Fruit fly (Drosophila melanogaster) whole organism, embryonic: ENCODE results near the gene CG44040.

Experiments
- Atf-2 ChIP-seq: fragments of 200-800 bp; sonication (Bioruptor generic); optimal IDR thresholded peaks from 2 replicates; lab custom pipeline; 2016; ENCODE audit warnings: missing biosample characterization, missing genetic modification characterization
- BEAF-32 ChIP-seq: fragments of 200-800 bp; sonication (Bioruptor generic); optimal IDR thresholded peaks from 3 replicates; lab custom pipeline; 2017; ENCODE audit warnings: missing biosample characterization, missing genetic modification characterization, mild to moderate bottlenecking, moderate library complexity, missing genetic modification reagents
- C15 ChIP-seq: fragments of 200-800 bp; sonication (Bioruptor generic); IDR thresholded peaks from 3 replicates; pipeline ENCODE4 v1.3.6; 2022; ENCODE audit warnings: missing biosample characterization, missing genetic modification characterization
- CG10147 ChIP-seq: fragments of 200-800 bp; sonication (Bioruptor generic); optimal IDR thresholded peaks from 2 replicates; lab custom pipeline; 2019; ENCODE audit warnings: missing biosample characterization, mild to moderate bottlenecking, missing genetic modification characterization, moderate library complexity
- CG10209 ChIP-seq: fragments of 200-800 bp; sonication (Bioruptor generic); optimal IDR thresholded peaks from 3 replicates; lab custom pipeline; 2017; ENCODE audit warnings: missing biosample characterization, mild to moderate bottlenecking, missing genetic modification characterization, missing genetic modification reagents
- CG11723 ChIP-seq: fragments of 200-800 bp; sonication (Bioruptor generic); optimal IDR thresholded peaks from 2 replicates; lab custom pipeline; 2017; ENCODE audit warnings: missing biosample characterization, mild to moderate bottlenecking, missing genetic modification characterization
- CG14441 ChIP-seq: fragments of 200-800 bp; sonication (Bioruptor generic); IDR thresholded peaks from 2 replicates; pipeline ENCODE4 v1.3.6; 2022; ENCODE audit warnings: missing biosample characterization, missing genetic modification characterization
- CG14860 ChIP-seq: fragments of 200-800 bp; sonication (Bioruptor generic); IDR thresholded peaks from 3 replicates; pipeline ENCODE4 v1.3.6; 2022; ENCODE audit warnings: missing biosample characterization, missing genetic modification characterization; ENCODE audit not compliant: partially characterized antibody
- CG1603 ChIP-seq: fragments of 200-800 bp; sonication (Bioruptor generic); optimal IDR thresholded peaks from 2 replicates; lab custom pipeline; 2019; ENCODE audit warnings: missing biosample characterization, mild to moderate bottlenecking, missing genetic modification characterization, moderate library complexity
- CG1647 ChIP-seq: fragments of 200-800 bp; sonication (Bioruptor generic); optimal IDR thresholded peaks from 3 replicates; lab custom pipeline; 2016; ENCODE audit warnings: missing biosample characterization, missing genetic modification characterization
- CG2116 ChIP-seq: fragments of 200-800 bp; sonication (Bioruptor generic); optimal IDR thresholded peaks from 3 replicates; lab custom pipeline; 2018; ENCODE audit warnings: missing biosample characterization, mild to moderate bottlenecking, missing genetic modification characterization
- CG2199 ChIP-seq: fragments of 200-800 bp; sonication (Bioruptor generic); IDR thresholded peaks from 3 replicates; pipeline ENCODE4 v1.3.6; 2022; ENCODE audit warnings: missing biosample characterization, missing genetic modification characterization
- CG30403 ChIP-seq: fragments of 200-800 bp; sonication (Bioruptor generic); optimal IDR thresholded peaks from 3 replicates; lab custom pipeline; 2016; ENCODE audit warnings: missing biosample characterization, missing genetic modification characterization
- CG31365 ChIP-seq: fragments of 200-800 bp; sonication (Bioruptor generic); optimal IDR thresholded peaks from 2 replicates; lab custom pipeline; 2018; ENCODE audit warnings: missing biosample characterization, mild to moderate bottlenecking, missing genetic modification characterization
- CG31388 ChIP-seq: fragments of 200-800 bp; sonication (Bioruptor generic); optimal IDR thresholded peaks from 2 replicates; lab custom pipeline; 2016; ENCODE audit warnings: missing biosample characterization, missing genetic modification characterization
- CG34422 ChIP-seq: fragments of 200-800 bp; sonication (Bioruptor generic); IDR thresholded peaks from 3 replicates; pipeline ENCODE4 v1.3.6; 2022; ENCODE audit warnings: missing biosample characterization, missing genetic modification characterization
- CG42726 ChIP-seq: fragments of 200-800 bp; sonication (Bioruptor generic); IDR thresholded peaks from 2 replicates; pipeline ENCODE4 v1.3.6; 2022; ENCODE audit warnings: missing biosample characterization, missing genetic modification characterization; ENCODE audit not compliant: partially characterized antibody
- CG4617 ChIP-seq: fragments of 200-800 bp; sonication (Bioruptor generic); optimal IDR thresholded peaks from 3 replicates; lab custom pipeline; 2016; ENCODE audit warnings: missing biosample characterization, missing genetic modification characterization, borderline replicate concordance
- CG6654 ChIP-seq: fragments of 200-800 bp; sonication (Bioruptor generic); optimal IDR thresholded peaks from 2 replicates; lab custom pipeline; 2017; ENCODE audit warnings: missing biosample characterization, mild to moderate bottlenecking, missing genetic modification characterization
- CG6791 ChIP-seq: fragments of 200-800 bp; sonication (Bioruptor generic); IDR thresholded peaks from 3 replicates; pipeline ENCODE4 v1.3.6; 2022; ENCODE audit warnings: missing biosample characterization, missing genetic modification characterization; ENCODE audit not compliant: partially characterized antibody
- CG7987 ChIP-seq: fragments of 200-800 bp; sonication (Bioruptor generic); optimal IDR thresholded peaks from 2 replicates; lab custom pipeline; 2018; ENCODE audit warnings: missing biosample characterization, mild to moderate bottlenecking, missing genetic modification characterization, moderate library complexity
- CG8944 ChIP-seq: fragments of 200-800 bp; sonication (Bioruptor generic); optimal IDR thresholded peaks from 3 replicates; lab custom pipeline; 2016; ENCODE audit warnings: missing biosample characterization, missing genetic modification characterization
- D19A ChIP-seq: fragments of 200-800 bp; optimal IDR thresholded peaks from 3 replicates; lab custom pipeline; 2019; ENCODE audit warnings: missing biosample characterization, mild to moderate bottlenecking, missing genetic modification characterization, moderate library complexity
- D19B ChIP-seq: fragments of 200-800 bp; sonication (Bioruptor generic); optimal IDR thresholded peaks from 2 replicates; lab custom pipeline; 2017; ENCODE audit warnings: missing biosample characterization, mild to moderate bottlenecking, missing genetic modification characterization
- Dref ChIP-seq: fragments of 200-800 bp; sonication (Bioruptor generic); IDR thresholded peaks from 2 replicates; pipeline ENCODE4 v1.3.6; 2022; ENCODE audit warnings: missing biosample characterization, missing genetic modification characterization
- E2f2 ChIP-seq: fragments of 200-800 bp; sonication (Bioruptor generic); IDR thresholded peaks from 2 replicates; pipeline ENCODE4 v1.3.6; 2022; ENCODE audit warnings: missing biosample characterization, missing genetic modification characterization
- HLH4C ChIP-seq: fragments of 200-800 bp; sonication (Bioruptor generic); IDR thresholded peaks from 3 replicates; pipeline ENCODE4 v1.3.6; 2022; ENCODE audit warnings: missing biosample characterization, missing genetic modification characterization; ENCODE audit not compliant: partially characterized antibody
- HmgD ChIP-seq: fragments of 200-800 bp; sonication (Bioruptor generic); optimal IDR thresholded peaks from 3 replicates; lab custom pipeline; 2016; ENCODE audit warnings: missing biosample characterization, missing genetic modification characterization
- Hmx ChIP-seq: fragments of 200-800 bp; sonication (Bioruptor generic); optimal IDR thresholded peaks from 2 replicates; lab custom pipeline; 2016; ENCODE audit warnings: missing biosample characterization, missing genetic modification characterization
- MESR4 ChIP-seq: fragments of 200-800 bp; sonication (Bioruptor generic); optimal IDR thresholded peaks from 2 replicates; lab custom pipeline; 2018; ENCODE audit warnings: missing biosample characterization, mild to moderate bottlenecking, missing genetic modification characterization, moderate library complexity
- Pdp1 ChIP-seq, 2 experiments: fragments of 200-800 bp; sonication (Bioruptor generic); optimal IDR thresholded peaks; 3 replicates each; lab custom pipeline; 2016; ENCODE audit warnings: missing biosample characterization in 2 of 2, missing genetic modification characterization in 2 of 2, mild to moderate bottlenecking in 1 of 2, moderate library complexity in 1 of 2
- Scr ChIP-seq: fragments of 200-800 bp; sonication (Bioruptor generic); IDR thresholded peaks from 2 replicates; pipeline ENCODE4 v1.3.6; 2022; ENCODE audit warnings: missing biosample characterization, missing genetic modification characterization; ENCODE audit not compliant: partially characterized antibody
- TFAM ChIP-seq: fragments of 200-800 bp; sonication (Bioruptor generic); optimal IDR thresholded peaks from 2 replicates; lab custom pipeline; 2017; ENCODE audit warnings: missing biosample characterization, missing genetic modification characterization, inconsistent platforms
- Vsx1 ChIP-seq: fragments of 200-800 bp; sonication (Bioruptor generic); optimal IDR thresholded peaks from 2 replicates; lab custom pipeline; 2017; ENCODE audit warnings: missing biosample characterization, mild to moderate bottlenecking, missing genetic modification characterization, missing genetic modification reagents
- YL-1 ChIP-seq: fragments of 200-800 bp; sonication (Bioruptor generic); optimal IDR thresholded peaks from 3 replicates; lab custom pipeline; 2017; ENCODE audit warnings: missing biosample characterization, mild to moderate bottlenecking, missing genetic modification characterization
- abd-A ChIP-seq: fragments of 200-800 bp; sonication (Bioruptor generic); optimal IDR thresholded peaks from 3 replicates; lab custom pipeline; 2019; ENCODE audit warnings: missing biosample characterization, mild to moderate bottlenecking, missing genetic modification characterization, moderate library complexity
- amos ChIP-seq: fragments of 200-800 bp; sonication (Bioruptor generic); IDR thresholded peaks from 2 replicates; pipeline ENCODE4 v1.3.6; 2022; ENCODE audit warnings: missing biosample characterization, missing genetic modification characterization; ENCODE audit not compliant: partially characterized antibody
- ase ChIP-seq: fragments of 200-800 bp; sonication (Bioruptor generic); IDR thresholded peaks from 3 replicates; pipeline ENCODE4 v1.3.6; 2022; ENCODE audit warnings: missing biosample characterization, missing genetic modification characterization
- bab2 ChIP-seq: fragments of 200-800 bp; sonication (Bioruptor generic); optimal IDR thresholded peaks from 2 replicates; lab custom pipeline; 2016; ENCODE audit warnings: missing biosample characterization, missing genetic modification characterization
- cad ChIP-seq: fragments of >200 bp; optimal IDR thresholded peaks from 2 replicates; lab custom pipeline; 2017; ENCODE audit warnings: missing biosample characterization, missing genetic modification characterization
- cas ChIP-seq: fragments of 200-800 bp; sonication (Bioruptor generic); IDR thresholded peaks from 2 replicates; pipeline ENCODE4 v1.3.6; 2022; ENCODE audit warnings: missing biosample characterization, missing genetic modification characterization
- crol ChIP-seq: fragments of 200-800 bp; sonication (Bioruptor generic); IDR thresholded peaks from 2 replicates; pipeline ENCODE4 v1.3.6; 2022; ENCODE audit warnings: missing biosample characterization, missing genetic modification characterization
- cwo ChIP-seq: fragments of 200-800 bp; sonication (Bioruptor generic); optimal IDR thresholded peaks from 3 replicates; lab custom pipeline; 2017; ENCODE audit warnings: missing biosample characterization, missing genetic modification characterization, mild to moderate bottlenecking, moderate library complexity, missing genetic modification reagents
- ftz-f1 ChIP-seq: fragments of 200-800 bp; sonication (Bioruptor generic); optimal IDR thresholded peaks from 2 replicates; lab custom pipeline; 2016; ENCODE audit warnings: missing biosample characterization, missing genetic modification characterization
- nerfin-2 ChIP-seq: fragments of 200-800 bp; sonication (Bioruptor generic); IDR thresholded peaks from 2 replicates; pipeline ENCODE4 v1.3.6; 2022; ENCODE audit warnings: missing biosample characterization, missing genetic modification characterization; ENCODE audit not compliant: partially characterized antibody
- phol ChIP-seq: fragments of 200-800 bp; sonication (Bioruptor generic); optimal IDR thresholded peaks from 3 replicates; lab custom pipeline; 2018; ENCODE audit warnings: missing biosample characterization, mild to moderate bottlenecking, missing genetic modification characterization, moderate library complexity
- pzg ChIP-seq: fragments of 200-800 bp; sonication (Bioruptor generic); optimal IDR thresholded peaks from 3 replicates; lab custom pipeline; 2018; ENCODE audit warnings: missing biosample characterization, mild to moderate bottlenecking, missing genetic modification characterization, moderate library complexity
- shn ChIP-seq: fragments of 200-800 bp; sonication (Bioruptor generic); optimal IDR thresholded peaks from 3 replicates; lab custom pipeline; 2016; ENCODE audit warnings: missing biosample characterization, missing genetic modification characterization
- stwl ChIP-seq: fragments of 200-800 bp; sonication (Bioruptor generic); optimal IDR thresholded peaks from 3 replicates; lab custom pipeline; 2018; ENCODE audit warnings: missing biosample characterization, mild to moderate bottlenecking, missing genetic modification characterization, moderate library complexity
- vfl ChIP-seq: fragments of 200-800 bp; sonication (Bioruptor generic); optimal IDR thresholded peaks from 2 replicates; lab custom pipeline; 2016; ENCODE audit warnings: missing biosample characterization, missing genetic modification characterization
- yki ChIP-seq: fragments of >200 bp; optimal IDR thresholded peaks from 3 replicates; lab custom pipeline; 2018

Gene CG44040

DNA sequence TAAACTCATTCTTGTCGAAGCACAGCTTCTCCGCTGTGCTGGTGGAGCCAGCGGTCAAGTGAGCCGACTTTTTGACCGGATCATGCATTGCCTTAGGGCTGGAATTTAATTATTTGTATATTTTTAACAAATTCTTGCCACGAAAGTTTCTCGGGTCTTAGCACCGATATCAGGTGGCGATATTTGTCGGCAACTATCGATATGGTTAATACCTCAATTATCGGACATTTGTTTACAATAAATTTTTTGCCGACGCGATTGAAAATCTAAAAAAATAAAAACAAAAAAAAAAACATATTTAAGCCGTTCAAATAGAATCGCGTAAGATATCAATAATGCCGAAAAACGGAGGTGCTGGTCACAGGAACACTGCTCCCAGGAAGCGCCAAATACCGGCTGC, 41.3 kb downstream of the CG44040 start, which contains the start of the genes Cog2 and Trax:
Cog2 (minus strand) TSS at position 168 of the 400 bp plus-strand sequence.
Trax (plus strand) TSS at position 203 of the 400 bp plus-strand sequence.
- TF ChIP-seq Hmx (GFP tag; lab: Kevin White, UChicago) (no peak), shn (GFP tag; lab: Kevin White, UChicago) (no peak), Atf-2 (GFP tag; lab: Kevin White, UChicago) (no peak), CG31388 (no peak), cad (GFP tag; lab: Kevin White, UChicago) (no peak), Scr (GFP tag; lab: Robert Waterston, UW) (peak; percentile 92), pzg (GFP tag; lab: Kevin White, UChicago) (peak; percentile 36), cwo (GFP tag; lab: Kevin White, UChicago) (no peak), E2f2 (GFP tag; lab: Robert Waterston, UW) (peak; percentile 33; the same call in 1 of the 2 replicates), Dref (GFP tag; lab: Robert Waterston, UW) (peak; percentile 76), crol (GFP tag; lab: Robert Waterston, UW) (no peak), yki (lab: Kevin White, UChicago) (no peak), HmgD (no peak), Pdp1 (GFP tag; optimal IDR thresholded peaks at IDR 0.05; lab: Kevin White, UChicago) (no peak), CG1647 (GFP tag; lab: Kevin White, UChicago) (no peak), cas (no peak), CG14860 (peak; percentile 72), D19B (GFP tag; lab: Kevin White, UChicago) (no peak), MESR4 (GFP tag; lab: Kevin White, UChicago) (peak; percentile 54), CG42726 (peak; percentile 91), CG2199 (GFP tag; lab: Robert Waterston, UW) (no peak), amos (GFP tag; lab: Robert Waterston, UW) (peak; percentile 82), CG7987 (GFP tag; lab: Kevin White, UChicago) (no peak), CG6791 (GFP tag; lab: Robert Waterston, UW) (peak; percentile 89), CG6654 (GFP tag; lab: Kevin White, UChicago) (no peak), CG11723 (GFP tag; lab: Kevin White, UChicago) (no peak), D19A (no peak), CG2116 (GFP tag; lab: Kevin White, UChicago) (peak; percentile 46), stwl (tag; lab: Kevin White, UChicago) (peak; percentile 39), bab2 (GFP tag; lab: Kevin White, UChicago) (no peak), CG4617 (GFP tag; lab: Kevin White, UChicago) (peak; percentile 49), CG1603 (tag; lab: Kevin White, UChicago) (peak; percentile 7), CG34422 (0 out of 3 replicates have a peak, but pooled peaks have one; percentile 9), CG31365 (tag; lab: Kevin White, UChicago) (no peak), YL-1 (GFP tag; lab: Kevin White, UChicago) (peak; percentile 41), abd-A (tag; lab: Kevin White, UChicago) (no peak), BEAF-32 (GFP tag; lab: Kevin White, UChicago) (peak; percentile 73), Vsx1 (no peak), phol (tag; lab: Kevin White, UChicago) (peak; percentile 6), CG30403 (GFP tag; lab: Kevin White, UChicago) (no peak), CG8944 (GFP tag; lab: Kevin White, UChicago) (no peak), TFAM (GFP tag; lab: Kevin White, UChicago) (no peak), CG10209 (GFP tag; lab: Kevin White, UChicago) (no peak), CG14441 (GFP tag; lab: Robert Waterston, UW) (no peak), ftz-f1 (peak; percentile 37), HLH4C (GFP tag; lab: Robert Waterston, UW) (peak; percentile 86), CG10147 (no peak), ase (GFP tag; lab: Robert Waterston, UW) (no peak), C15 (GFP tag; lab: Robert Waterston, UW) (no peak), vfl (no peak), nerfin-2 (GFP tag; lab: Robert Waterston, UW) (peak; percentile 53; the same call in 1 of the 2 replicates)
